Fruit fly (Drosophila melanogaster) whole organism, prepupa: Measurements from ENCODE around the gene mthl1.
A peak's percentile ranks its signal among the peaks of the same experiment; 100 is the strongest.

Experiments
- Blimp-1 ChIP-seq: fragments of 200-800 bp; sonication (Bioruptor generic); optimal IDR thresholded peaks from 3 replicates; lab custom pipeline; 2017; ENCODE audit warnings: missing biosample characterization, missing genetic modification characterization, mild to moderate bottlenecking, moderate library complexity, missing genetic modification reagents
- CG10631 ChIP-seq: fragments of 200-800 bp; sonication (Bioruptor generic); optimal IDR thresholded peaks from 2 replicates; lab custom pipeline; 2016; ENCODE audit warnings: missing biosample characterization, missing genetic modification characterization
- CG10669 ChIP-seq: fragments of 200-800 bp; sonication (Bioruptor generic); optimal IDR thresholded peaks from 3 replicates; lab custom pipeline; 2018; ENCODE audit warnings: missing biosample characterization, mild to moderate bottlenecking, missing genetic modification characterization, moderate library complexity
- CG11294 ChIP-seq: fragments of 200-800 bp; sonication (Bioruptor generic); IDR thresholded peaks from 2 replicates; pipeline ENCODE4 v1.3.6; 2022; ENCODE audit warnings: missing biosample characterization, missing genetic modification characterization
- CG11902 ChIP-seq: fragments of 200-800 bp; sonication (Bioruptor generic); optimal IDR thresholded peaks from 3 replicates; lab custom pipeline; 2016; ENCODE audit warnings: missing biosample characterization, missing genetic modification characterization
- CG15336 ChIP-seq: fragments of 200-800 bp; sonication (Bioruptor generic); IDR thresholded peaks from 2 replicates; pipeline ENCODE4 v1.3.6; 2022; ENCODE audit warnings: missing biosample characterization, missing genetic modification characterization
- CG1621 ChIP-seq: fragments of 200-800 bp; sonication (Bioruptor generic); optimal IDR thresholded peaks from 3 replicates; lab custom pipeline; 2018; ENCODE audit warnings: missing biosample characterization, mild to moderate bottlenecking, missing genetic modification characterization
- CG16779 ChIP-seq: fragments of 200-800 bp; sonication (Bioruptor generic); optimal IDR thresholded peaks from 3 replicates; lab custom pipeline; 2017; ENCODE audit warnings: missing biosample characterization, mild to moderate bottlenecking, missing genetic modification characterization
- CG3032 ChIP-seq: fragments of 200-800 bp; optimal IDR thresholded peaks from 2 replicates; lab custom pipeline; 2019; ENCODE audit warnings: missing biosample characterization, mild to moderate bottlenecking, missing genetic modification characterization, moderate library complexity
- CG31627 ChIP-seq: fragments of 200-800 bp; sonication (Bioruptor generic); optimal IDR thresholded peaks from 3 replicates; lab custom pipeline; 2016; ENCODE audit warnings: missing biosample characterization, missing genetic modification characterization
- CG3919 ChIP-seq: fragments of 200-800 bp; sonication (Bioruptor generic); optimal IDR thresholded peaks from 3 replicates; lab custom pipeline; 2016; ENCODE audit warnings: missing biosample characterization, missing genetic modification characterization
- CG4318 ChIP-seq: fragments of 200-800 bp; sonication (Bioruptor generic); optimal IDR thresholded peaks from 3 replicates; lab custom pipeline; 2017; ENCODE audit warnings: missing biosample characterization, mild to moderate bottlenecking, missing genetic modification characterization
- CG6163 ChIP-seq: fragments of 200-800 bp; sonication (Bioruptor generic); IDR thresholded peaks from 3 replicates; pipeline ENCODE4 v1.3.6; 2022; ENCODE audit warnings: missing biosample characterization, missing genetic modification characterization
- CG6276 ChIP-seq: fragments of 200-800 bp; sonication (Bioruptor generic); optimal IDR thresholded peaks from 2 replicates; lab custom pipeline; 2017; ENCODE audit warnings: missing biosample characterization, mild to moderate bottlenecking, missing genetic modification characterization
- CG6808 ChIP-seq: fragments of 200-800 bp; sonication (Bioruptor generic); optimal IDR thresholded peaks from 3 replicates; lab custom pipeline; 2017; ENCODE audit warnings: missing biosample characterization, missing genetic modification characterization, mild to moderate bottlenecking, moderate library complexity, missing genetic modification reagents
- CG6854 ChIP-seq: fragments of 200-800 bp; sonication (Bioruptor generic); optimal IDR thresholded peaks from 2 replicates; lab custom pipeline; 2017; ENCODE audit warnings: missing biosample characterization, mild to moderate bottlenecking, missing genetic modification characterization
- CG7368 ChIP-seq: fragments of 200-800 bp; sonication (Bioruptor generic); optimal IDR thresholded peaks from 3 replicates; lab custom pipeline; 2016; ENCODE audit warnings: missing biosample characterization, missing genetic modification characterization
- CG8119 ChIP-seq: fragments of 200-800 bp; sonication (Bioruptor generic); IDR thresholded peaks from 3 replicates; pipeline ENCODE4 v1.3.6; 2022; ENCODE audit warnings: missing biosample characterization, missing genetic modification characterization
- Eip75B ChIP-seq: fragments of 200-800 bp; sonication (Bioruptor generic); optimal IDR thresholded peaks from 3 replicates; lab custom pipeline; 2016; ENCODE audit warnings: missing biosample characterization, missing genetic modification characterization
- Eip78C ChIP-seq: fragments of 200-800 bp; sonication (Bioruptor generic); peaks from one replicate; lab custom pipeline; 2016; ENCODE audit warnings: missing biosample characterization, missing genetic modification characterization
- Eip93F ChIP-seq: fragments of 200-800 bp; sonication (Bioruptor generic); optimal IDR thresholded peaks from 2 replicates; lab custom pipeline; 2016; ENCODE audit warnings: missing biosample characterization, mild to moderate bottlenecking, missing genetic modification characterization
- Ets21C ChIP-seq: fragments of 200-800 bp; sonication (Bioruptor generic); optimal IDR thresholded peaks from 3 replicates; lab custom pipeline; 2016; ENCODE audit warnings: missing biosample characterization, missing genetic modification characterization
- Ets96B ChIP-seq: fragments of 200-800 bp; optimal IDR thresholded peaks from 2 replicates; lab custom pipeline; 2019; ENCODE audit warnings: missing biosample characterization, mild to moderate bottlenecking, missing genetic modification characterization, moderate library complexity
- Gug ChIP-seq: fragments of 200-800 bp; sonication (Bioruptor generic); IDR thresholded peaks from 2 replicates; pipeline ENCODE4 v1.3.6; 2022; ENCODE audit warnings: missing biosample characterization, missing genetic modification characterization
- Lpt ChIP-seq: fragments of 200-800 bp; sonication (Bioruptor generic); optimal IDR thresholded peaks from 3 replicates; lab custom pipeline; 2016; ENCODE audit warnings: missing biosample characterization, missing genetic modification characterization
- Met ChIP-seq: fragments of 200-800 bp; sonication (Bioruptor generic); optimal IDR thresholded peaks from 3 replicates; lab custom pipeline; 2016; ENCODE audit warnings: missing biosample characterization, missing genetic modification characterization
- OdsH ChIP-seq: fragments of 200-800 bp; sonication (Bioruptor generic); optimal IDR thresholded peaks from 3 replicates; lab custom pipeline; 2016; ENCODE audit warnings: missing biosample characterization, missing genetic modification characterization
- Smox ChIP-seq: fragments of 200-800 bp; sonication (Bioruptor generic); optimal IDR thresholded peaks from 3 replicates; lab custom pipeline; 2016; ENCODE audit warnings: missing biosample characterization, missing genetic modification characterization
- Sox14 ChIP-seq: fragments of 200-800 bp; sonication (Bioruptor generic); optimal IDR thresholded peaks from 3 replicates; lab custom pipeline; 2016; ENCODE audit warnings: missing biosample characterization, missing genetic modification characterization
- Sox15 ChIP-seq: fragments of 200-800 bp; sonication (Bioruptor generic); optimal IDR thresholded peaks from 3 replicates; lab custom pipeline; 2016; ENCODE audit warnings: missing biosample characterization, missing genetic modification characterization
- achi ChIP-seq: fragments of 200-800 bp; sonication (Bioruptor generic); optimal IDR thresholded peaks from 3 replicates; lab custom pipeline; 2016; ENCODE audit warnings: missing biosample characterization, missing genetic modification characterization
- acj6 ChIP-seq: fragments of 200-800 bp; sonication (Bioruptor generic); optimal IDR thresholded peaks from 3 replicates; lab custom pipeline; 2016; ENCODE audit warnings: missing biosample characterization, missing genetic modification characterization
- cyc ChIP-seq: fragments of 200-800 bp; sonication (Bioruptor generic); optimal IDR thresholded peaks from 3 replicates; lab custom pipeline; 2016; ENCODE audit warnings: missing biosample characterization, missing genetic modification characterization
- dac ChIP-seq: fragments of 200-800 bp; sonication (Bioruptor generic); optimal IDR thresholded peaks from 2 replicates; lab custom pipeline; 2017; ENCODE audit warnings: missing biosample characterization, mild to moderate bottlenecking, missing genetic modification characterization
- eg ChIP-seq: fragments of 200-800 bp; sonication (Bioruptor generic); IDR thresholded peaks from 3 replicates; pipeline ENCODE4 v1.3.6; 2022; ENCODE audit warnings: missing biosample characterization, missing genetic modification characterization
- fd59A ChIP-seq: fragments of 200-800 bp; sonication (Bioruptor generic); optimal IDR thresholded peaks from 2 replicates; lab custom pipeline; 2017; ENCODE audit warnings: missing biosample characterization, mild to moderate bottlenecking, missing genetic modification characterization, missing genetic modification reagents
- fd85E ChIP-seq: fragments of 200-800 bp; sonication (Bioruptor generic); optimal IDR thresholded peaks from 3 replicates; lab custom pipeline; 2016; ENCODE audit warnings: missing biosample characterization, missing genetic modification characterization
- fkh ChIP-seq: fragments of 200-800 bp; sonication (Bioruptor generic); optimal IDR thresholded peaks from 3 replicates; lab custom pipeline; 2017; ENCODE audit warnings: missing biosample characterization, mild to moderate bottlenecking, missing genetic modification characterization, moderate library complexity
- net ChIP-seq: fragments of 200-800 bp; sonication (Bioruptor generic); optimal IDR thresholded peaks from 3 replicates; lab custom pipeline; 2016; ENCODE audit warnings: missing biosample characterization, missing genetic modification characterization
- salr ChIP-seq, 2 experiments: fragments of 200-800 bp; sonication (Bioruptor generic); optimal IDR thresholded peaks; 3 replicates each; lab custom pipeline; 2016 to 2018; ENCODE audit warnings: missing biosample characterization in 2 of 2, missing genetic modification characterization in 2 of 2, mild to moderate bottlenecking in 1 of 2
- spab ChIP-seq: fragments of 200-800 bp; sonication (Bioruptor generic); optimal IDR thresholded peaks from 2 replicates; lab custom pipeline; 2017; ENCODE audit warnings: missing biosample characterization, mild to moderate bottlenecking, missing genetic modification characterization, missing genetic modification reagents
- ss ChIP-seq, 2 experiments: fragments of 200-800 bp; sonication (Bioruptor generic); optimal IDR thresholded peaks; 2 replicates in 1 of 2; 3 replicates in 1 of 2; lab custom pipeline; 2017 to 2018; ENCODE audit warnings: mild to moderate bottlenecking in 2 of 2, missing biosample characterization in 2 of 2, missing genetic modification characterization in 2 of 2, moderate library complexity in 1 of 2
- svp ChIP-seq: fragments of 200-800 bp; sonication (Bioruptor generic); peaks from one replicate; lab custom pipeline; 2016; ENCODE audit warnings: missing biosample characterization, missing genetic modification characterization
- vri ChIP-seq: fragments of 200-800 bp; sonication (Bioruptor generic); optimal IDR thresholded peaks from 3 replicates; lab custom pipeline; 2016; ENCODE audit warnings: missing biosample characterization, mild to moderate bottlenecking, missing genetic modification characterization

Gene mthl1

dm6 chrX:16633181-16633957 is 7.4 kb upstream of the mthl1 start (continued):
- TF ChIP-seq CG10669 (GFP tag; lab: Kevin White, UChicago) (no peak), fkh (GFP tag; lab: Kevin White, UChicago) (peak; percentile 58), Eip78C (GFP tag; lab: Kevin White, UChicago) (peak; percentile 64), spab (GFP tag; lab: Kevin White, UChicago) (peak; percentile 12), CG6163 (no peak), Blimp-1 (GFP tag; lab: Kevin White, UChicago) (no peak), eg (GFP tag; lab: Robert Waterston, UW) (peak; percentile 25; the same call in 2 of the 3 replicates), net (peak; percentile 22), CG11902 (GFP tag; lab: Kevin White, UChicago) (no peak), svp (GFP tag; lab: Kevin White, UChicago) (no peak), CG16779 (tag; lab: Kevin White, UChicago) (no peak), Lpt (no peak), CG8119 (0 out of 3 replicates have a peak, but pooled peaks have one; percentile 27), fd59A (peak; percentile 17), OdsH (no peak), Eip75B (GFP tag; lab: Kevin White, UChicago) (no peak), ss (GFP tag; optimal IDR thresholded peaks at IDR 0.05; lab: Kevin White, UChicago) (no peak), Gug (GFP tag; lab: Robert Waterston, UW) (0 out of 2 replicates have a peak, but pooled peaks have one; percentile 28), CG6276 (GFP tag; lab: Kevin White, UChicago) (peak; percentile 65), cyc (GFP tag; lab: Kevin White, UChicago) (no peak), Smox (GFP tag; lab: Kevin White, UChicago) (no peak), CG6808 (GFP tag; lab: Kevin White, UChicago) (peak; percentile 70), Sox15 (GFP tag; lab: Kevin White, UChicago) (no peak), dac (GFP tag; lab: Kevin White, UChicago) (peak; percentile 48), CG11294 (peak; percentile 15; the same call in 1 of the 2 replicates), CG3032 (no peak), Ets21C (no peak), CG1621 (no peak), CG3919 (no peak), Sox14 (GFP tag; lab: Kevin White, UChicago) (no peak), Ets96B (tag; lab: Kevin White, UChicago) (peak; percentile 19), CG10631 (GFP tag; lab: Kevin White, UChicago) (no peak)

dm6 chrX:16637106-16637590 is 3.6 kb upstream of the mthl1 start, which contains the start of gene Rok:
Rok (minus strand) TSS chrX:16637414.
- no peak for TF ChIP-seq Sox15 (GFP tag; lab: Kevin White, UChicago)
- peak; percentile 51 for TF ChIP-seq fkh (GFP tag; lab: Kevin White, UChicago)
- TF ChIP-seq CG6808 (GFP tag; lab: Kevin White, UChicago), result peak; percentile 8
- 0 out of 3 replicates have a peak, but pooled peaks have one; percentile 31 for TF ChIP-seq CG6163
- no peak for TF ChIP-seq achi (GFP tag; lab: Kevin White, UChicago)
- no peak for TF ChIP-seq eg (GFP tag; lab: Robert Waterston, UW)

dm6 chrX:16637594-16638485 is 2.9 kb upstream of the mthl1 start, which contains the start of gene RpS19a:
RpS19a (plus strand) TSS chrX:16637894.
- TF ChIP-seq CG31627, result peak; percentile 1
- TF ChIP-seq spab (GFP tag; lab: Kevin White, UChicago), result peak; percentile 41
- peak; percentile 9 for TF ChIP-seq Sox14 (GFP tag; lab: Kevin White, UChicago)
- peak; percentile 89 for TF ChIP-seq Eip78C (GFP tag; lab: Kevin White, UChicago)
- 0 out of 2 replicates have a peak, but pooled peaks have one; percentile 22 for TF ChIP-seq CG15336 (GFP tag; lab: Robert Waterston, UW)
- TF ChIP-seq Eip75B (GFP tag; lab: Kevin White, UChicago), result peak; percentile 52
- no peak for TF ChIP-seq CG4318 (GFP tag; lab: Kevin White, UChicago)
- peak; percentile 12 to 78 for TF ChIP-seq salr (GFP tag; optimal IDR thresholded peaks at IDR 0.05; lab: Kevin White, UChicago)
- peak; percentile 58 for TF ChIP-seq fd85E
- peak; percentile 96 for TF ChIP-seq CG6854 (GFP tag; lab: Kevin White, UChicago)
- TF ChIP-seq Gug (GFP tag; lab: Robert Waterston, UW), result 0 out of 2 replicates have a peak, but pooled peaks have one; percentile 10
- no peak for TF ChIP-seq Eip93F (GFP tag; lab: Kevin White, UChicago)
- peak; percentile 56 for TF ChIP-seq achi (GFP tag; lab: Kevin White, UChicago)
- TF ChIP-seq Met (GFP tag; lab: Kevin White, UChicago), result peak; percentile 78
- peak; percentile 62 for TF ChIP-seq vri
- peak; percentile 73 for TF ChIP-seq CG7368
- TF ChIP-seq Sox15 (GFP tag; lab: Kevin White, UChicago), result no peak
- TF ChIP-seq acj6 (GFP tag; lab: Kevin White, UChicago), result peak; percentile 41
